Worm (Caenorhabditis elegans) whole organism, midembryonic: Measurements from ENCODE around the gene T17H7.7.

Source experiments
- flt-1 ChIP-seq: fragments of 200-800 bp; sonication (Bioruptor generic); IDR thresholded peaks from 2 replicates; pipeline ENCODE4 v1.3.6; 2022; ENCODE audit warnings: missing genetic modification characterization, missing compliant biosample characterization
- klf-2 ChIP-seq: fragments of 200-800 bp; sonication (Bioruptor generic); conservative IDR thresholded peaks from 2 replicates; pipeline ENCODE4 v1.3.6; 2022; ENCODE audit warnings: missing genetic modification reagents, missing genetic modification characterization, missing compliant biosample characterization
- ref-1 ChIP-seq: fragments of 200-800 bp; sonication (Bioruptor generic); conservative IDR thresholded peaks from 2 replicates; pipeline ENCODE4 v1.3.6; 2022; ENCODE audit warnings: missing genetic modification reagents, missing genetic modification characterization, missing compliant biosample characterization
- tab-1 ChIP-seq: fragments of 200-800 bp; sonication (Bioruptor generic); IDR thresholded peaks from 2 replicates; pipeline ENCODE4 v1.3.6; 2022; ENCODE audit warnings: missing genetic modification characterization, missing compliant biosample characterization
- ztf-23 ChIP-seq: fragments of 200-800 bp; sonication (Bioruptor generic); IDR thresholded peaks from 2 replicates; pipeline ENCODE4 v1.3.6; 2022; ENCODE audit warnings: missing genetic modification reagents, missing genetic modification characterization, missing compliant biosample characterization
- ztf-29 ChIP-seq: fragments of 200-800 bp; sonication (Bioruptor generic); IDR thresholded peaks from 2 replicates; pipeline ENCODE4 v1.3.6; 2022; ENCODE audit warnings: missing genetic modification reagents, missing genetic modification characterization, missing compliant biosample characterization

- TF ChIP-seq ztf-23 (no peak), flt-1 (no peak), klf-2 (GFP tag; lab: Robert Waterston, UW) (no peak), tab-1 (GFP tag; lab: Robert Waterston, UW) (no peak), ztf-29 (no peak), ref-1 (GFP tag; lab: Robert Waterston, UW) (no peak)
Observed at ce11 chrIII:728694-729093, 29.2 kb downstream of the T17H7.7 start.
